Fruit fly (Drosophila melanogaster): ENCODE measurements around the gene X11Lbeta.
"Not testable (repeated sequence)": the region's sequence is repeated elsewhere in the genome, so short reads cannot be mapped to it uniquely, and the experiment has no call there.

X11Lbeta gene

DNA sequence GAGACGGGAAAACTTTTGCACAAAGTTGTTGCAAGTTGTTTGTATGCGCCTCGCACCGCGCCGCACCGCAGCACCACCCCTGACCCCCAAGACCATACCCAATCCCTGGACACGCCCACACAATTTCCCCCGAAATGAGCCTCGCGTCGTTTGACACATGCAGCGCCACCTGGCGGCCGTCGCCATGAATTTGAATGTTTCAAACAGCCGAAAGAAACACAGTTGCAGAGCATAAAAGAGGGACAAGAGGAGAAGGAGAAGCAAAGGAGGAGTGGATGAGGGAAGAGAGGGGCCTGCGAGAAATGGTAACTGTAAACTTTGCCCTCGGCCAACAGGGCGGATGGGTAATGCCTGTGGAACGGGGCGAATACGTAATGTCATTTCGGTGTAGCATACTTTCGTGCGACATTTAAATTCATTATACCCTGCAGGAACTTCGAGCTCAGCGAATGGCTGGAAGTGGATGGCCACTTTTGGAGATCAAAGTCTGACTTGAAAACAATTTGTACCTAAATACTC is 14.8 kb downstream of the X11Lbeta start:
- TF ChIP-seq dmrt93B (GFP tag; optimal IDR thresholded peaks at IDR 0.05) (no peak), Jra (GFP tag; optimal IDR thresholded peaks at IDR 0.05) (no peak), CG9705 (GFP tag; optimal IDR thresholded peaks at IDR 0.05) (no peak), Hnf4 (GFP tag; optimal IDR thresholded peaks at IDR 0.05) (no peak), Sp1 (GFP tag; optimal IDR thresholded peaks at IDR 0.05) (no peak), sage (GFP tag; optimal IDR thresholded peaks at IDR 0.05) (no peak), Vsx2 (GFP tag; optimal IDR thresholded peaks at IDR 0.05; ENCODE audit: partially characterized antibody) (no peak), brk (GFP tag; optimal IDR thresholded peaks at IDR 0.05) (no peak), Myc (optimal IDR thresholded peaks at IDR 0.05) (no peak), Dfd (GFP tag; optimal IDR thresholded peaks at IDR 0.05) (no peak), h (GFP tag; optimal IDR thresholded peaks at IDR 0.05) (no peak), br (GFP tag; optimal IDR thresholded peaks at IDR 0.05) (no peak), foxo (GFP tag; optimal IDR thresholded peaks at IDR 0.05) (no peak), fru (GFP tag; optimal IDR thresholded peaks at IDR 0.05) (no peak), pan (optimal IDR thresholded peaks at IDR 0.05) (no peak), tai (GFP tag; optimal IDR thresholded peaks at IDR 0.05) (no peak), Mio (GFP tag; optimal IDR thresholded peaks at IDR 0.05) (no peak), usp (GFP tag; optimal IDR thresholded peaks at IDR 0.05) (no peak), Hr83 (GFP tag; optimal IDR thresholded peaks at IDR 0.05; ENCODE audit: poor library complexity, severe bottlenecking) (no peak), CG32264 (GFP tag; optimal IDR thresholded peaks at IDR 0.05) (no peak)

DNA sequence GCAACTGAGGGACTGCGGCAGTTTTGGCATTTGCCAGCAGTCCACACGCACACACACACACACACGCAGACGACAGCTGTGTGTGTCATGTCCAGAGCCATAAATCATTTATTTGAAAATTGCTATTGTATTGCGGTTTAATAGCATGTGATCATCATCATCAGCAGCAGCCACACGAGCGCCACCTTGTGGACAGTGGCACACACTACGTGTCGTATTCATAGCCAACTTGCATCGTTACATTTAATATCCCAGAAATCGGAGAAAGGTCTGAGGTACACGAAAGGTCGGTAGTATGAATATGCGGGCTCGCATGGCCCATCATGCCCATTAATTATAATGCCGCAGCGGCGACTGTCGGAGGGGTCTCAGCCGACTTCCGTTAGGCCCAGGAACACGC is 28.7 kb downstream of the X11Lbeta start:
- TF ChIP-seq Dif (GFP tag; optimal IDR thresholded peaks at IDR 0.05; ENCODE audit: partially characterized antibody) (no peak), tai (GFP tag; optimal IDR thresholded peaks at IDR 0.05) (no peak), Hnf4 (GFP tag; optimal IDR thresholded peaks at IDR 0.05) (no peak), usp (GFP tag; optimal IDR thresholded peaks at IDR 0.05) (no peak), br (GFP tag; optimal IDR thresholded peaks at IDR 0.05) (no peak), sv (GFP tag; optimal IDR thresholded peaks at IDR 0.05) (no peak), ey (GFP tag; optimal IDR thresholded peaks at IDR 0.05) (no peak), CrebA (GFP tag; optimal IDR thresholded peaks at IDR 0.05; ENCODE audit: borderline replicate concordance) (no peak), fru (GFP tag; optimal IDR thresholded peaks at IDR 0.05) (no peak), CG9705 (GFP tag; optimal IDR thresholded peaks at IDR 0.05) (no peak), psq (GFP tag; optimal IDR thresholded peaks at IDR 0.05) (no peak), Mio (GFP tag; optimal IDR thresholded peaks at IDR 0.05) (no peak), dmrt93B (GFP tag; optimal IDR thresholded peaks at IDR 0.05) (no peak), rgr (GFP tag; optimal IDR thresholded peaks at IDR 0.05) (no peak), dsf (GFP tag; optimal IDR thresholded peaks at IDR 0.05; ENCODE audit: borderline replicate concordance) (no peak), Dfd (GFP tag; optimal IDR thresholded peaks at IDR 0.05) (no peak), Myc (optimal IDR thresholded peaks at IDR 0.05) (no peak)

DNA sequence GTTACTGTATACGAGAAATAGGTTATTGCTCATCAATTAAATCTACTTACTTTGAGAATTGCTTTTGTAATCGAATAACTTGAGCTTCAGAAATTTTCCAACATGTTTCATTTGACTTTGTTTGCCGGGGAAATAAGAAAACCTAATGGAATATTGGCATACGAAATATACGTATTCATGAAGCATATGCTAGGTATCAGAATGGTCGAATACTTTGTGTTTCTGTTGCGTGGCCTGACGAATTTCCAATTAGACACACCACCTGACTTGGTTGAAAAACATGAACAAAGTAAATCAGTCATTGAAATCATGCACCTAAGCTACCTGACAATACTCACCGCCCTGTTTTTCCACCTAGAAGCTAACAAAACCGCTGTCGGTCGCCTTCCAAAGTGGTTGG is 29.8 kb downstream of the X11Lbeta start, which contains the start of gene CG2111:
Gene CG2111 (plus strand): TSS at position 301 of the 400 bp plus-strand sequence.
- no peak for TF ChIP-seq Dfd (GFP tag; optimal IDR thresholded peaks at IDR 0.05)
- no peak for TF ChIP-seq dsf (GFP tag; optimal IDR thresholded peaks at IDR 0.05; ENCODE audit: borderline replicate concordance)
- no peak for TF ChIP-seq OdsH (GFP tag; optimal IDR thresholded peaks at IDR 0.05)
- TF ChIP-seq CG9705 (GFP tag; optimal IDR thresholded peaks at IDR 0.05) = no peak
- no peak for TF ChIP-seq psq (GFP tag; optimal IDR thresholded peaks at IDR 0.05)
- no peak for TF ChIP-seq Sp1 (GFP tag; optimal IDR thresholded peaks at IDR 0.05)
- TF ChIP-seq fru (GFP tag; optimal IDR thresholded peaks at IDR 0.05) = no peak
- no peak for TF ChIP-seq Hnf4 (GFP tag; optimal IDR thresholded peaks at IDR 0.05)
- TF ChIP-seq Hr78 (GFP tag; optimal IDR thresholded peaks at IDR 0.05) = no peak

DNA sequence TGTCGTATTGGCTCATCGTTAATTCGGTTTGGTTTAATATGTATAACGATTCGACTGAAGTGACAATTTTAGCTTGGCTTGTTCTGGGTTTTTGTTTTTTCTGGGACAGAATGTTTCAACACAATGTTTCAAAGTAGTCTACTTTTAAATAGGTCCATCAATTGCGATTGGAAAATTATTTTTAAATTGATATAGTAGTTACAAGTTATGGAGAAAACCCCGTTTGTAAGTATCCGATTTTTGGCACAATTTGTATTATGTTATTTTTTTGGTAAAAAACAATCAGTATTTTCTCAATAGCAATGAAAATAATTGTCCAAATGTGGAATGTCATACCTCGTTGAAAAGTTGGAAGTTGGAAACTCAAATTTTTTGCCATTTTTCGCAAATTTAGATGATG is 34.2 kb downstream of the X11Lbeta start, which contains the start of gene Rab9E:
Gene Rab9E (minus strand): TSS at position 101 of the 400 bp plus-strand sequence.
- TF ChIP-seq Rel (GFP tag; optimal IDR thresholded peaks at IDR 0.05); Rel (tag; optimal IDR thresholded peaks at IDR 0.05); sage (GFP tag; optimal IDR thresholded peaks at IDR 0.05); Abd-B (GFP tag; optimal IDR thresholded peaks at IDR 0.05): not testable (repeated sequence)

DNA sequence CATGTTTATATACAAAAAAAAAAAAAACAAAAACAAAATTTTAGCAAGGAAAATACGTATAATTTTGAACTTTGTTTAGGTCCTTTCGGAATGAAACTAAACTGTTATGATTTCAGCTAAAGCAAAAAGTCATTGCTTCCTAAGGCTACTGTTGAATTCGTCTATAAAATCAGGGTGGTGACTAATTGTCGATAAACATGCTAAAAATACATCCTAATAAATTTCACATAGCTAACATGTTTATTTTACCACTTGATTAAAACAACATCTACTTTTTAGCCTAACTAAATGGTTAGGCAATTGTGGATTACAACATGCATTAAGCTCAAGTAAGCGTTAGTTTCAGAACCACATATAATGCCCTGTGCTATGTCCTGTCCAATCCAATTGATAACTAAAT is 45.8 kb downstream of the X11Lbeta start, which contains the start of gene CG12637:
Gene CG12637 (minus strand): TSS at position 101 of the 400 bp plus-strand sequence.
- TF ChIP-seq foxo (GFP tag; optimal IDR thresholded peaks at IDR 0.05) (no peak), Jra (GFP tag; optimal IDR thresholded peaks at IDR 0.05) (no peak), woc (GFP tag; optimal IDR thresholded peaks at IDR 0.05) (no peak), Hnf4 (GFP tag; optimal IDR thresholded peaks at IDR 0.05) (no peak), br (GFP tag; optimal IDR thresholded peaks at IDR 0.05) (no peak), ey (GFP tag; optimal IDR thresholded peaks at IDR 0.05) (no peak), brk (GFP tag; optimal IDR thresholded peaks at IDR 0.05) (no peak), Hr78 (GFP tag; optimal IDR thresholded peaks at IDR 0.05) (no peak)

Data from whole organism, wandering third instar larva.